Worm (Caenorhabditis elegans) whole organism, L4 larva: ENCODE results near the gene hbl-1.

Experiments used
- F49E8.2 ChIP-seq: sonication (generic microtip); optimal IDR thresholded peaks from 2 replicates; lab custom pipeline; 2016; ENCODE audit warnings: missing compliant biosample characterization, mild to moderate bottlenecking, missing genetic modification characterization, borderline replicate concordance
- R02D3.7 ChIP-seq: fragments of 150-350 bp; sonication (generic microtip); optimal IDR thresholded peaks from 3 replicates; lab custom pipeline; 2014; ENCODE audit warnings: missing biosample characterization, missing genetic modification characterization
- T20F7.1 ChIP-seq: fragments of 200-800 bp; sonication (Bioruptor generic); optimal IDR thresholded peaks from 2 replicates; lab custom pipeline; 2018; ENCODE audit warnings: mild to moderate bottlenecking, missing genetic modification characterization, missing compliant biosample characterization
- T26A8.4 ChIP-seq: fragments of 200-800 bp; sonication (Bioruptor generic); IDR thresholded peaks from 2 replicates; pipeline ENCODE4 v1.3.6; 2022; ENCODE audit warnings: missing genetic modification characterization, missing compliant biosample characterization
- Y48G9A.11 ChIP-seq: fragments of 200-800 bp; sonication (Bioruptor generic); IDR thresholded peaks from 2 replicates; pipeline ENCODE4 v1.3.6; 2022; ENCODE audit warnings: missing genetic modification reagents, missing genetic modification characterization, missing compliant biosample characterization
- Y5F2A.4 ChIP-seq: fragments of 200-800 bp; sonication (Bioruptor generic); optimal IDR thresholded peaks from 2 replicates; lab custom pipeline; 2018; ENCODE audit warnings: mild to moderate bottlenecking, missing genetic modification characterization, missing compliant biosample characterization
- aly-2 ChIP-seq: sonication (generic microtip); optimal IDR thresholded peaks from 2 replicates; lab custom pipeline; 2018; ENCODE audit warnings: missing biosample characterization, missing genetic modification characterization
- ama-1 ChIP-seq: fragments of 150-350 bp; optimal IDR thresholded peaks from 2 replicates; lab custom pipeline; 2014; ENCODE audit warnings: inconsistent platforms, mixed read lengths
- ceh-28 ChIP-seq: fragments of 150-350 bp; optimal IDR thresholded peaks from 2 replicates; lab custom pipeline; 2014; ENCODE audit warnings: missing biosample characterization, missing genetic modification reagents, missing genetic modification characterization
- ceh-62 ChIP-seq: sonication (generic microtip); optimal IDR thresholded peaks from 2 replicates; lab custom pipeline; 2017; ENCODE audit warnings: missing biosample characterization, missing genetic modification characterization
- ctbp-1 ChIP-seq: fragments of 200-800 bp; sonication (Bioruptor generic); IDR thresholded peaks from 2 replicates; pipeline ENCODE4 v1.3.6; 2022; ENCODE audit warnings: missing genetic modification reagents, missing genetic modification characterization, missing compliant biosample characterization
- daf-16 ChIP-seq, 3 experiments: sonication (generic microtip); optimal IDR thresholded peaks; 2 replicates each; lab custom pipeline; 2016 to 2017; ENCODE audit warnings: missing genetic modification characterization in 3 of 3, missing genetic modification reagents in 3 of 3, mild to moderate bottlenecking in 2 of 3, missing compliant biosample characterization in 2 of 3, missing biosample characterization in 1 of 3, moderate library complexity in 1 of 3
- daf-8 ChIP-seq: fragments of 200-800 bp; sonication (Bioruptor generic); IDR thresholded peaks from 2 replicates; pipeline ENCODE4 v1.3.6; 2022; ENCODE audit warnings: missing genetic modification characterization, missing compliant biosample characterization
- dmd-6 ChIP-seq: fragments of 200-800 bp; sonication (Bioruptor generic); IDR thresholded peaks from 2 replicates; pipeline ENCODE4 v1.3.6; 2022; ENCODE audit warnings: missing genetic modification reagents, missing genetic modification characterization, missing compliant biosample characterization
- dmd-8 ChIP-seq: fragments of 200-800 bp; sonication (Bioruptor generic); IDR thresholded peaks from 2 replicates; pipeline ENCODE4 v1.3.6; 2022; ENCODE audit warnings: missing genetic modification characterization, missing compliant biosample characterization
- dmd-9 ChIP-seq: fragments of 200-800 bp; sonication (Bioruptor generic); IDR thresholded peaks from 2 replicates; pipeline ENCODE4 v1.3.6; 2022; ENCODE audit warnings: missing genetic modification reagents, missing genetic modification characterization, missing compliant biosample characterization
- dve-1 ChIP-seq: sonication (generic microtip); optimal IDR thresholded peaks from 2 replicates; lab custom pipeline; 2017; ENCODE audit warnings: antibody characterized with exemption, mild to moderate bottlenecking, missing genetic modification characterization, missing compliant biosample characterization; ENCODE audit not compliant: insufficient read depth
- fos-1 ChIP-seq: fragments of 150-350 bp; optimal IDR thresholded peaks from 2 replicates; lab custom pipeline; 2014; ENCODE audit warnings: missing biosample characterization, missing genetic modification characterization
- hlh-11 ChIP-seq: fragments of 200-800 bp; sonication (Bioruptor generic); optimal IDR thresholded peaks from 2 replicates; lab custom pipeline; 2018; ENCODE audit warnings: mild to moderate bottlenecking, missing genetic modification characterization, missing compliant biosample characterization
- hlh-30 ChIP-seq: sonication (generic microtip); optimal IDR thresholded peaks from 2 replicates; lab custom pipeline; 2017; ENCODE audit warnings: antibody characterized with exemption, mild to moderate bottlenecking, missing genetic modification characterization, missing compliant biosample characterization; ENCODE audit not compliant: insufficient read depth
- hmg-1.1 ChIP-seq: fragments of 200-800 bp; sonication (Bioruptor generic); IDR thresholded peaks from 2 replicates; pipeline ENCODE4 v1.3.6; 2022; ENCODE audit warnings: missing genetic modification reagents, missing genetic modification characterization, missing compliant biosample characterization
- lim-7 ChIP-seq: fragments of 200-800 bp; sonication (Bioruptor generic); IDR thresholded peaks from 2 replicates; pipeline ENCODE4 v1.3.6; 2022; ENCODE audit warnings: missing genetic modification characterization, missing compliant biosample characterization
- lin-13 ChIP-seq: fragments of 150-350 bp; optimal IDR thresholded peaks from 2 replicates; lab custom pipeline; 2014; ENCODE audit warnings: missing biosample characterization, missing genetic modification reagents, missing genetic modification characterization
- lin-29 ChIP-seq: fragments of 200-800 bp; sonication (Bioruptor generic); IDR thresholded peaks from 2 replicates; pipeline ENCODE4 v1.3.6; 2022; ENCODE audit warnings: missing genetic modification reagents, missing genetic modification characterization, missing compliant biosample characterization
- lin-38 ChIP-seq: fragments of 200-800 bp; sonication (Bioruptor generic); IDR thresholded peaks from 2 replicates; pipeline ENCODE4 v1.3.6; 2022; ENCODE audit warnings: missing genetic modification reagents, missing genetic modification characterization, missing compliant biosample characterization
- lir-3 ChIP-seq: sonication (generic microtip); optimal IDR thresholded peaks from 2 replicates; lab custom pipeline; 2016; ENCODE audit warnings: mild to moderate bottlenecking, missing genetic modification characterization, missing compliant biosample characterization
- mdl-1 ChIP-seq, 2 experiments: fragments of 150-350 bp in 1 of 2; sonication (generic microtip) in 1 of 2; optimal IDR thresholded peaks; 2 replicates each; lab custom pipeline; 2014 to 2017; ENCODE audit warnings: missing biosample characterization in 2 of 2, missing genetic modification characterization in 2 of 2
- mdt-29 ChIP-seq: fragments of 200-800 bp; sonication (Bioruptor generic); IDR thresholded peaks from 2 replicates; pipeline ENCODE4 v1.3.6; 2022; ENCODE audit warnings: missing genetic modification reagents, missing genetic modification characterization, missing compliant biosample characterization
- mep-1 ChIP-seq: fragments of 150-350 bp; sonication (generic microtip); optimal IDR thresholded peaks from 3 replicates; lab custom pipeline; 2014; ENCODE audit warnings: missing biosample characterization, missing genetic modification characterization
- mes-2 ChIP-seq: sonication (generic microtip); optimal IDR thresholded peaks from 2 replicates; lab custom pipeline; 2016; ENCODE audit warnings: missing genotype, mild to moderate bottlenecking, missing genetic modification characterization, missing compliant biosample characterization; ENCODE audit not compliant: poor library complexity, severe bottlenecking
- nhr-11 ChIP-seq: fragments of 150-350 bp; optimal IDR thresholded peaks from 2 replicates; lab custom pipeline; 2014; ENCODE audit warnings: missing biosample characterization, missing genetic modification characterization
- nhr-237 ChIP-seq: sonication (generic microtip); optimal IDR thresholded peaks from 2 replicates; lab custom pipeline; 2017; ENCODE audit warnings: missing biosample characterization, missing genetic modification characterization
- nhr-25 ChIP-seq: sonication (generic microtip); optimal IDR thresholded peaks from 2 replicates; lab custom pipeline; 2017; ENCODE audit warnings: missing genetic modification characterization, mild to moderate bottlenecking, missing compliant biosample characterization, antibody characterized with exemption, moderate library complexity, borderline replicate concordance; ENCODE audit not compliant: insufficient read depth
- nhr-42 ChIP-seq: fragments of 200-800 bp; sonication (Bioruptor generic); IDR thresholded peaks from 2 replicates; pipeline ENCODE4 v1.3.6; 2022; ENCODE audit warnings: missing genetic modification characterization, missing compliant biosample characterization
- nhr-48 ChIP-seq: sonication (generic microtip); optimal IDR thresholded peaks from 2 replicates; lab custom pipeline; 2016; ENCODE audit warnings: mild to moderate bottlenecking, missing genetic modification characterization, missing compliant biosample characterization
- nhr-6 ChIP-seq: fragments of 150-350 bp; optimal IDR thresholded peaks from 2 replicates; lab custom pipeline; 2014; ENCODE audit warnings: missing biosample characterization, missing genetic modification characterization
- nhr-77 ChIP-seq: fragments of 150-350 bp; optimal IDR thresholded peaks from 2 replicates; lab custom pipeline; 2014; ENCODE audit warnings: missing biosample characterization, missing genetic modification characterization
- php-3 ChIP-seq: fragments of 200-800 bp; sonication (Bioruptor generic); IDR thresholded peaks from 2 replicates; pipeline ENCODE4 v1.3.6; 2022; ENCODE audit warnings: missing genetic modification reagents, missing genetic modification characterization, missing compliant biosample characterization
- rbr-2 ChIP-seq: sonication (generic microtip); optimal IDR thresholded peaks from 2 replicates; lab custom pipeline; 2016; ENCODE audit warnings: missing genotype, missing genetic modification characterization, missing compliant biosample characterization
- saeg-2 ChIP-seq: fragments of 200-800 bp; sonication (Bioruptor generic); IDR thresholded peaks from 2 replicates; pipeline ENCODE4 v1.3.6; 2022; ENCODE audit warnings: missing genetic modification reagents, missing genetic modification characterization, missing compliant biosample characterization
- snpc-4 ChIP-seq: fragments of 150-350 bp; optimal IDR thresholded peaks from 2 replicates; lab custom pipeline; 2014; ENCODE audit warnings: missing biosample characterization, missing genetic modification characterization
- spr-3 ChIP-seq: fragments of 200-800 bp; sonication (Bioruptor generic); optimal IDR thresholded peaks from 2 replicates; lab custom pipeline; 2018; ENCODE audit warnings: mild to moderate bottlenecking, missing genetic modification characterization, missing compliant biosample characterization
- tag-97 ChIP-seq: fragments of 200-800 bp; sonication (Bioruptor generic); IDR thresholded peaks from 2 replicates; pipeline ENCODE4 v1.3.6; 2022; ENCODE audit warnings: missing genetic modification characterization, missing compliant biosample characterization
- tra-1 ChIP-seq: fragments of 200-800 bp; sonication (Bioruptor generic); IDR thresholded peaks from 2 replicates; pipeline ENCODE4 v1.3.6; 2022; ENCODE audit warnings: missing genetic modification reagents, missing genetic modification characterization, missing compliant biosample characterization
- unc-130 ChIP-seq: sonication (generic microtip); optimal IDR thresholded peaks from 2 replicates; lab custom pipeline; 2016; ENCODE audit warnings: missing genetic modification reagents, missing genetic modification characterization, missing compliant biosample characterization
- unc-39 ChIP-seq: sonication (generic microtip); optimal IDR thresholded peaks from 2 replicates; lab custom pipeline; 2017; ENCODE audit warnings: missing biosample characterization, missing genetic modification characterization
- zfp-2 ChIP-seq: sonication (generic microtip); optimal IDR thresholded peaks from 2 replicates; lab custom pipeline; 2016; ENCODE audit warnings: mild to moderate bottlenecking, missing genetic modification characterization, missing compliant biosample characterization
- zfp-3 ChIP-seq: fragments of 200-800 bp; sonication (Bioruptor generic); conservative IDR thresholded peaks from 2 replicates; pipeline ENCODE4 v1.3.6; 2022; ENCODE audit warnings: missing genetic modification reagents, missing genetic modification characterization, missing compliant biosample characterization
- zip-2 ChIP-seq: fragments of 150-350 bp; optimal IDR thresholded peaks from 2 replicates; lab custom pipeline; 2014; ENCODE audit warnings: missing biosample characterization, missing genetic modification characterization
- ztf-11 ChIP-seq: fragments of 150-350 bp; optimal IDR thresholded peaks from 2 replicates; lab custom pipeline; 2014; ENCODE audit warnings: missing biosample characterization, missing genetic modification characterization

Gene hbl-1

DNA sequence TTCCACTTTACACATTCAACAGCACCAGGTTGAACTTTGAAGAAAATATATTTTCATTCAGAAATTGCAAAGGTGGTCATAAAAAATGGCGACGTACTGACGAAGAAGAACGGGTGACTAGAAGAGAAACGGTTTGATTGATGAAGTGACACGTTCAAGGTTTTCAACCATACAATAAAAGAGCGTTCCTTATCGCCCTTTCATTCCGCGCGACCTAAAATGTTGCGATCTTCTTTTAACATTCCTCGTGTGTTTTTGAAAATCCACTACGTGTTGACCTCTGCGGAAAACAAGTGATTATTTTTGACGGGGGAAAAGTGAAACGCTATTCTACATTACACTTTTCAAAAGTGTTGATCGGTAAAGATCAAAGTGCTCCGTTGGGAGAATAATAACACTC is 6.1 kb downstream of the hbl-1 start (continued):
- TF ChIP-seq mep-1 (peak; percentile 28), lin-13 (no peak), daf-16 (GFP tag; optimal IDR thresholded peaks at IDR 0.05; lab: Kevin White, UChicago) (peak in 1 of 2 experiments; percentile 80), daf-16 (tag; optimal IDR thresholded peaks at IDR 0.05; lab: Kevin White, UChicago) (no peak), saeg-2 (GFP tag; lab: Robert Waterston, UW) (no peak), hlh-30 (peak; percentile 70), zip-2 (tag; lab: Kevin White, UChicago) (no peak), snpc-4 (tag; lab: Kevin White, UChicago) (no peak), tag-97 (GFP tag; lab: Robert Waterston, UW) (no peak), fos-1 (tag; lab: Kevin White, UChicago) (no peak), Y48G9A.11 (GFP tag; lab: Robert Waterston, UW) (no peak), nhr-6 (tag; lab: Kevin White, UChicago) (no peak), nhr-48 (tag; lab: Kevin White, UChicago) (no peak), ceh-62 (tag; lab: Kevin White, UChicago) (no peak), hlh-11 (peak; percentile 30), tra-1 (GFP tag; lab: Robert Waterston, UW) (no peak), aly-2 (tag; lab: Kevin White, UChicago) (no peak), hmg-1.1 (GFP tag; lab: Robert Waterston, UW) (no peak), Y5F2A.4 (GFP tag; lab: Kevin White, UChicago) (no peak), ceh-28 (no peak), T20F7.1 (GFP tag; lab: Kevin White, UChicago) (no peak), mdl-1 (tag; optimal IDR thresholded peaks at IDR 0.05; lab: Kevin White, UChicago) (peak in 1 of 2 experiments; percentile 67), rbr-2 (tag; lab: Kevin White, UChicago) (no peak), zfp-2 (tag; lab: Kevin White, UChicago) (no peak)

ce11 chrX:5829175-5829574 is 7.2 kb downstream of the hbl-1 start, which contains the start of gene acp-5:
Gene acp-5, plus strand, starts transcription at chrX:5829435.
- no peak for TF ChIP-seq ztf-11 (tag; lab: Kevin White, UChicago)
- TF ChIP-seq daf-8 (GFP tag; lab: Robert Waterston, UW), result no peak
- TF ChIP-seq lim-7, result no peak
- no peak for TF ChIP-seq nhr-11 (tag; lab: Kevin White, UChicago)
- no peak for TF ChIP-seq nhr-42 (GFP tag; lab: Robert Waterston, UW)
- no peak for TF ChIP-seq snpc-4 (tag; lab: Kevin White, UChicago)
- TF ChIP-seq mes-2 (tag; lab: Kevin White, UChicago), result no peak
- TF ChIP-seq unc-39, result no peak
- TF ChIP-seq zfp-2 (tag; lab: Kevin White, UChicago), result no peak
- TF ChIP-seq mdl-1 (tag; optimal IDR thresholded peaks at IDR 0.05; lab: Kevin White, UChicago), result no peak
- TF ChIP-seq lin-13, result no peak
- TF ChIP-seq lin-38 (GFP tag; lab: Robert Waterston, UW), result no peak
- TF ChIP-seq spr-3 (GFP tag; lab: Kevin White, UChicago), result no peak
- TF ChIP-seq nhr-25 (tag; lab: Kevin White, UChicago), result no peak
- peak; percentile 42 for TF ChIP-seq dve-1 (tag; lab: Kevin White, UChicago)
- TF ChIP-seq lin-29 (GFP tag; lab: Robert Waterston, UW), result no peak
- TF ChIP-seq nhr-77, result peak; percentile 26
- TF ChIP-seq lir-3 (tag; lab: Kevin White, UChicago), result no peak
- TF ChIP-seq T26A8.4 (GFP tag; lab: Robert Waterston, UW), result no peak
- TF ChIP-seq nhr-237 (tag; lab: Kevin White, UChicago), result no peak
- no peak for TF ChIP-seq hlh-30
- peak; percentile 42 for TF ChIP-seq hlh-11
- no peak for TF ChIP-seq Y48G9A.11 (GFP tag; lab: Robert Waterston, UW)
- no peak for TF ChIP-seq ama-1 (lab: Kevin White, UChicago)
- 0 out of 2 replicates have a peak, but pooled peaks have one; percentile 19 for TF ChIP-seq dmd-6 (GFP tag; lab: Robert Waterston, UW)
- TF ChIP-seq F49E8.2, result no peak
- TF ChIP-seq unc-130 (GFP tag; lab: Kevin White, UChicago), result no peak
- TF ChIP-seq ctbp-1 (GFP tag; lab: Robert Waterston, UW), result no peak
- no peak for TF ChIP-seq mdt-29 (GFP tag; lab: Robert Waterston, UW)
- no peak for TF ChIP-seq dmd-9 (GFP tag; lab: Robert Waterston, UW)
- no peak for TF ChIP-seq R02D3.7
- no peak for TF ChIP-seq php-3 (GFP tag; lab: Robert Waterston, UW)
- no peak for TF ChIP-seq zfp-3 (GFP tag; lab: Robert Waterston, UW)
- no peak for TF ChIP-seq dmd-8 (GFP tag; lab: Robert Waterston, UW)
